Worm (Caenorhabditis elegans) whole organism, young adult: ENCODE measurements around the gene Y54F10AM.8.

ENCODE experiments used
- B0035.1 ChIP-seq: sonication (generic microtip); optimal IDR thresholded peaks from 2 replicates; lab custom pipeline; 2016; ENCODE audit warnings: missing genetic modification characterization, mild to moderate bottlenecking, missing compliant biosample characterization, missing genotype, missing genetic modification reagents
- K12H6.12 ChIP-seq: fragments of 200-800 bp; sonication (Bioruptor generic); optimal IDR thresholded peaks from 2 replicates; lab custom pipeline; 2018; ENCODE audit warnings: mild to moderate bottlenecking, missing genetic modification characterization, missing compliant biosample characterization
- ZK185.1 ChIP-seq: sonication (generic microtip); optimal IDR thresholded peaks from 2 replicates; lab custom pipeline; 2016; ENCODE audit warnings: mild to moderate bottlenecking, missing genetic modification characterization, missing compliant biosample characterization; ENCODE audit not compliant: poor library complexity, severe bottlenecking
- ama-1 ChIP-seq, 3 experiments: fragments of 150-350 bp in 1 of 3; sonication (generic microtip) in 2 of 3; optimal IDR thresholded peaks; 2 replicates each; lab custom pipeline; 2014 to 2018; ENCODE audit warnings: missing biosample characterization in 2 of 3, missing genetic modification characterization in 2 of 3, missing genetic modification reagents in 2 of 3
- aptf-2 ChIP-seq: fragments of 200-800 bp; sonication (Bioruptor generic); conservative IDR thresholded peaks from 2 replicates; pipeline ENCODE4 v1.3.6; 2022; ENCODE audit warnings: missing genetic modification reagents, missing genetic modification characterization, missing compliant biosample characterization
- aptf-3 ChIP-seq: fragments of 200-800 bp; sonication (Bioruptor generic); IDR thresholded peaks from 2 replicates; pipeline ENCODE4 v1.3.6; 2022; ENCODE audit warnings: missing genetic modification characterization, missing compliant biosample characterization
- tbx-9 ChIP-seq: sonication (generic microtip); optimal IDR thresholded peaks from 2 replicates; lab custom pipeline; 2016; ENCODE audit warnings: borderline replicate concordance, missing genetic modification characterization, inconsistent platforms, missing compliant biosample characterization
- unc-62 ChIP-seq: fragments of 150-350 bp; optimal IDR thresholded peaks from 2 replicates; lab custom pipeline; 2014; ENCODE audit warnings: missing biosample characterization, missing genetic modification reagents, missing genetic modification characterization
- ztf-6 ChIP-seq: fragments of 200-800 bp; sonication (Bioruptor generic); IDR thresholded peaks from 2 replicates; pipeline ENCODE4 v1.3.6; 2022; ENCODE audit warnings: missing genetic modification reagents, missing genetic modification characterization, missing compliant biosample characterization

DNA sequence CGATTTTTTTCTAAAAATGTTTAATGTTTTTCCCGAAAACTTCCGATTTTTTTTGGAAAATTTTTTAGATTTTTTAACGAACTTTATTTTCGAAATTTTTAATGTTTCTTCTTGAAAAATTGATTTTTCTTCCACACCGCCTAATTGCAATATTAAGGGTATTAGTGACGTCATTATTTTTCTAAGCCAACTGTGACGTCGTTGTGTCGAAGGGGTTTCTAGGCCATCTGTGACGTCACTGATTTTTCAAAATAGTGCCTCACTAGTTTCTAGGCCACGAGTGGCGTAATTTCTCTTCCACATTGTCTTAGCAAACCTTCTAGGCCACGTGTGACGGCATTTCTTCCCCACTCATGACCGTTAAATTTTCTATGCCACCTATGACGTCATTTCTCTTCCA lies 44.2 kb upstream of the Y54F10AM.8 start:
- TF ChIP-seq B0035.1 (tag; lab: Kevin White, UChicago) (no peak), unc-62 (GFP tag; lab: Kevin White, UChicago) (no peak), ztf-6 (no peak), tbx-9 (tag; lab: Kevin White, UChicago) (no peak), aptf-2 (GFP tag; lab: Robert Waterston, UW) (no peak), aptf-3 (no peak), ZK185.1 (tag; lab: Kevin White, UChicago) (no peak), ama-1 (optimal IDR thresholded peaks at IDR 0.05; lab: Kevin White, UChicago) (no peak), ama-1 (GFP tag; optimal IDR thresholded peaks at IDR 0.05; lab: Kevin White, UChicago) (no peak), K12H6.12 (tag; lab: Kevin White, UChicago) (no peak)
